Fruit fly (Drosophila melanogaster) whole organism, pupa: ENCODE results near the gene CG44437.
A peak's percentile ranks its signal among the peaks of the same experiment; 100 is the strongest.

Source experiments
- CG10348 ChIP-seq: fragments of 200-800 bp; sonication (Bioruptor generic); IDR thresholded peaks from 2 replicates; pipeline ENCODE4 v1.3.6; 2022; ENCODE audit warnings: missing biosample characterization, missing genetic modification characterization
- CG12605 ChIP-seq: fragments of 200-800 bp; sonication (Bioruptor generic); IDR thresholded peaks from 2 replicates; pipeline ENCODE4 v1.3.6; 2022; ENCODE audit warnings: missing biosample characterization, missing genetic modification characterization
- CG13204 ChIP-seq: fragments of 200-800 bp; sonication (Bioruptor generic); optimal IDR thresholded peaks from 2 replicates; lab custom pipeline; 2018; ENCODE audit warnings: missing biosample characterization, mild to moderate bottlenecking, missing genetic modification characterization, moderate library complexity
- CG14655 ChIP-seq: fragments of 200-800 bp; sonication (Bioruptor generic); optimal IDR thresholded peaks from 3 replicates; lab custom pipeline; 2017; ENCODE audit warnings: mild to moderate bottlenecking, missing biosample characterization, missing genetic modification reagents, missing genetic modification characterization
- CG15710 ChIP-seq: fragments of 200-800 bp; sonication (Bioruptor generic); optimal IDR thresholded peaks from 2 replicates; lab custom pipeline; 2018; ENCODE audit warnings: missing biosample characterization, mild to moderate bottlenecking, missing genetic modification characterization, moderate library complexity
- CG17806 ChIP-seq: fragments of 200-800 bp; sonication (Bioruptor generic); optimal IDR thresholded peaks from 2 replicates; lab custom pipeline; 2018; ENCODE audit warnings: missing biosample characterization, mild to moderate bottlenecking, missing genetic modification characterization, moderate library complexity
- CG32121 ChIP-seq: fragments of 200-800 bp; sonication (Bioruptor generic); IDR thresholded peaks from 2 replicates; pipeline ENCODE4 v1.3.6; 2022; ENCODE audit warnings: missing biosample characterization, missing genetic modification characterization
- CG34367 ChIP-seq: fragments of 200-800 bp; sonication (Bioruptor generic); optimal IDR thresholded peaks from 2 replicates; lab custom pipeline; 2018; ENCODE audit warnings: missing biosample characterization, mild to moderate bottlenecking, missing genetic modification characterization
- CG4496 ChIP-seq: fragments of 200-800 bp; sonication (Bioruptor generic); IDR thresholded peaks from 3 replicates; pipeline ENCODE4 v1.3.6; 2022; ENCODE audit warnings: missing biosample characterization, missing genetic modification characterization
- CG8159 ChIP-seq: fragments of 200-800 bp; sonication (Bioruptor generic); optimal IDR thresholded peaks from 3 replicates; lab custom pipeline; 2018; ENCODE audit warnings: missing biosample characterization, mild to moderate bottlenecking, missing genetic modification characterization, moderate library complexity
- CG8301 ChIP-seq: fragments of 200-800 bp; sonication (Bioruptor generic); optimal IDR thresholded peaks from 2 replicates; lab custom pipeline; 2018; ENCODE audit warnings: missing biosample characterization, mild to moderate bottlenecking, missing genetic modification characterization
- CG9948 ChIP-seq: fragments of 200-800 bp; sonication (Bioruptor generic); optimal IDR thresholded peaks from 2 replicates; lab custom pipeline; 2018; ENCODE audit warnings: missing biosample characterization, mild to moderate bottlenecking, missing genetic modification characterization, moderate library complexity
- D1 ChIP-seq: fragments of 200-800 bp; sonication (Bioruptor generic); optimal IDR thresholded peaks from 2 replicates; lab custom pipeline; 2018; ENCODE audit warnings: missing biosample characterization, mild to moderate bottlenecking, missing genetic modification characterization, moderate library complexity
- EcR ChIP-seq: fragments of 200-800 bp; sonication (Bioruptor generic); optimal IDR thresholded peaks from 3 replicates; lab custom pipeline; 2019; ENCODE audit warnings: missing biosample characterization, missing genetic modification characterization, mild to moderate bottlenecking, moderate library complexity, missing genetic modification reagents
- Ets98B ChIP-seq: fragments of 200-800 bp; sonication (Bioruptor generic); IDR thresholded peaks from 2 replicates; pipeline ENCODE4 v1.3.6; 2022; ENCODE audit warnings: missing biosample characterization, missing genetic modification characterization
- Pif1A ChIP-seq: fragments of 200-800 bp; sonication (Bioruptor generic); optimal IDR thresholded peaks from 3 replicates; lab custom pipeline; 2016; ENCODE audit warnings: missing biosample characterization, missing genetic modification characterization
- Pif1B ChIP-seq: fragments of 200-800 bp; sonication (Bioruptor generic); optimal IDR thresholded peaks from 3 replicates; lab custom pipeline; 2016; ENCODE audit warnings: missing biosample characterization, missing genetic modification characterization
- Snoo ChIP-seq: fragments of 200-800 bp; sonication (Bioruptor generic); optimal IDR thresholded peaks from 3 replicates; lab custom pipeline; 2017; ENCODE audit warnings: missing biosample characterization, mild to moderate bottlenecking, missing genetic modification characterization, inconsistent platforms
- fd96Ca ChIP-seq: fragments of 200-800 bp; sonication (Bioruptor generic); IDR thresholded peaks from 3 replicates; pipeline ENCODE4 v1.3.6; 2022; ENCODE audit warnings: missing biosample characterization, missing genetic modification characterization
- gl ChIP-seq: fragments of 200-800 bp; sonication (Bioruptor generic); optimal IDR thresholded peaks from 2 replicates; lab custom pipeline; 2018; ENCODE audit warnings: missing biosample characterization, mild to moderate bottlenecking, missing genetic modification characterization
- rn ChIP-seq: fragments of 200-800 bp; sonication (Bioruptor generic); IDR thresholded peaks from 2 replicates; pipeline ENCODE4 v1.3.6; 2022; ENCODE audit warnings: missing biosample characterization, missing genetic modification characterization

CG44437 gene

dm6 chrX:13219290-13219689, 17.2 kb upstream of the CG44437 start:
- TF ChIP-seq rn: no peak

DNA sequence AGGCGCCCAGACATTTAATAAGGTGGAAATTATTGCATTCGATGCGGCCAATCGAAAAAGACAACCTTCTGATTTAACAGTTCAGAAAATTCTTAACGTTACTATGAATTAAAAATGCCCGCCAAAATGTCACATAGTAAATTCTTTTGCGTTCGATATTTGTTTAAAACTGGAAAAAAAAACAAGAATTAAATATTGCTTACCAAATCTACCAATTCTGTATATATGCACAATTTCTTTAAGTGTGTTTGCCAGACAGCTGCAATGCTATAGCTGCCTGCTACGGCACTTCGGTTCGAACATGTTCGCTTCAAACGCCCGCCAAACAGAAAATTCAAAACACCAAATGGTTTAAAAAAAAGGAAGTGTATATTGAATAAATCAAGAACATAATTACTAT, 12.0 kb upstream of the CG44437 start:
- TF ChIP-seq CG17806 (peak; percentile 62), CG15710 (tag; lab: Kevin White, UChicago) (peak; percentile 34), rn (peak; percentile 43; the same call in 1 of the 2 replicates), Pif1B (peak; percentile 27), CG32121 (GFP tag; lab: Robert Waterston, UW) (peak; percentile 66; the same call in 1 of the 2 replicates), CG8159 (tag; lab: Kevin White, UChicago) (peak; percentile 50), CG8301 (peak; percentile 60), Snoo (tag; lab: Kevin White, UChicago) (peak; percentile 38), CG12605 (GFP tag; lab: Robert Waterston, UW) (peak; percentile 51; the same call in 1 of the 2 replicates), CG34367 (peak; percentile 44), D1 (tag; lab: Kevin White, UChicago) (peak; percentile 61), CG4496 (GFP tag; lab: Robert Waterston, UW) (peak; percentile 81), CG9948 (tag; lab: Kevin White, UChicago) (peak; percentile 48), CG10348 (GFP tag; lab: Robert Waterston, UW) (no peak), CG13204 (GFP tag; lab: Kevin White, UChicago) (no peak), Ets98B (GFP tag; lab: Robert Waterston, UW) (peak; percentile 80), CG14655 (peak; percentile 64), EcR (GFP tag; lab: Kevin White, UChicago) (no peak), Pif1A (peak; percentile 59), fd96Ca (GFP tag; lab: Robert Waterston, UW) (peak; percentile 54; the same call in 2 of the 3 replicates), gl (tag; lab: Kevin White, UChicago) (no peak)
- TF ChIP-seq, all 21 proteins: peak for 17

- TF ChIP-seq CG8159 (tag; lab: Kevin White, UChicago): no peak
- TF ChIP-seq CG8301: no peak
- no peak for TF ChIP-seq CG9948 (tag; lab: Kevin White, UChicago)
- no peak for TF ChIP-seq CG4496 (GFP tag; lab: Robert Waterston, UW)
- TF ChIP-seq Ets98B (GFP tag; lab: Robert Waterston, UW): no peak
- TF ChIP-seq Pif1A: no peak
- no peak for TF ChIP-seq CG34367
- no peak for TF ChIP-seq CG17806
- no peak for TF ChIP-seq CG13204 (GFP tag; lab: Kevin White, UChicago)
- TF ChIP-seq rn: no peak
Measured at dm6 chrX:13212138-13212481, 10.0 kb upstream of the CG44437 start, which contains the start of gene REG. TSS of gene REG (plus strand) at chrX:13212325.

DNA sequence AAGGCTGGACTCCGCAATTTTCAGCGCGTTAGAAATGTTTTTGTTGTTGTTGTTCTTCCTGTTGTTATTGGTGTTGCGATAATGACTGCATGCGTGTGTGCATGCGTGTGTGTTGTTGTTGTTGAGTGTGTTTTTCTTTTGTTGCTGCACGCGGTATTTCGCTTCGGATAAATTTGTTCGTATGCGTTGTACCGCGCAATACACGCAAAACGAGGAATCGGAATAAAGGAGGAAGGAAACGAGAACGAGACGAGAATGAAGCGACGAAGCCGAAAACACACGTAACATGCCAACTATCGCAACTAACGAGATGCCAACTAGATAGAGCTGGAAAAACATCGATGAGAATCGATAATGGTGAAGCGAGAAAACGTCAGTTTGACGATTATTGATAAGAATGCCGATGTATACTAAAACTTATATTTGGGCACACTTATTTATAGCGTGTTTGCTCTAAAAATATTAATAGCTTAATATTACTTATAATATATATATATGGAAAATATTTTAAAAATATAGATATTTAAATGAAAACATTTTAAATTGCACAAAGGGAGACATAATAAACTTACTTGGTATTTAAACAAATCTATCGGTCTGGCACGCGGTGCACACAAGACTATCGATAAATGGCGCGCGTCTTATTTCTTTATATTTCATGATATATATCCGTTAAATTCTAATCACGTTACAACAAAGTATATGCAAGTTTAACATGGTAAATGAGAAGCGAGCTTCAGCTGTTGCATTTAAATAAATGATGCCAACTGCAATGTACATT, 9.5 kb upstream of the CG44437 start, which contains the start of gene sno:
Gene sno, minus strand, starts transcription at position 318 of the 781 bp plus-strand sequence.
- TF ChIP-seq fd96Ca (GFP tag; lab: Robert Waterston, UW) (0 out of 3 replicates have a peak, but pooled peaks have one; percentile 16), CG34367 (no peak)
- TF ChIP-seq, all 21 proteins: peak for 1

DNA sequence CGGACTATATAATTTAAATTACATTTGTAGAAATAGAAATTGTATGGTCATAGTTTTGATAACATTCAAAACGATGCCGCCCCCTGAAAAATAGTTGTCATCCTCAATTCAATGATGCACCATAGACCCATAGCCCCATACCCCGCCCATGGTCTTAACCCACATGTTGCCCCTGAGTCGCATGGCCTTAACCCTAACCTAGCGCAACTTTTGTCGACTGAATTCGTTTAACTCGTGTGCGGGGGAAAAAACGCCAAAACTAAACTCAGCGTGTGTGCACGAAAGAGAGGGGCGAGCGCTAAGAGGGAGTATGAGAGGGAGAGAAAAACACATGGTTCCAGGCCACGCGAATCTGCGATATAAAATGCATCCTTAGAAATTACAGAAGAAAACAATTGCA, 8.4 kb upstream of the CG44437 start:
- TF ChIP-seq rn (no peak), CG9948 (tag; lab: Kevin White, UChicago) (no peak), CG32121 (GFP tag; lab: Robert Waterston, UW) (no peak)

DNA sequence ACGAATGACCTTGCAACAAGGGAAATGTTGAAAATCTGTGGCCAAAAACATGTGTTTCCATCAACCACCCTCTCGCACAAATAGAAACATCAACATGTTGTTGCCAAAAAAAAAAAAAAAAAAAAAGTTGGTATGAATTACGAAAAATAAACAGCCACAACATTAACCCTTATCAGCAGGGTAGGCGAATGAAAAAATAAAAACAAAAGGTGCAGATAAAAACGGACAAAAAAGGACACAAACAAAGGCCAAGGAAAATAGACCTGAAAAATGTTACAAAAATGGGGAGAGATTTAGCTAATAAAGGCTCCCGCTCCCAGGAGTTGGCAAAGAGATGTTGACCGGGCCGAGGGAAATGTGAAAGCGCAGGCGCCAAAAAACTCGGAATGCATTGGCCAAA, 7.3 kb upstream of the CG44437 start:
- no peak for TF ChIP-seq CG10348 (GFP tag; lab: Robert Waterston, UW)
- no peak for TF ChIP-seq gl (tag; lab: Kevin White, UChicago)
- TF ChIP-seq Snoo (tag; lab: Kevin White, UChicago): no peak
- peak; percentile 41 for TF ChIP-seq CG12605 (GFP tag; lab: Robert Waterston, UW)
- no peak for TF ChIP-seq CG14655
- no peak for TF ChIP-seq CG34367
- TF ChIP-seq EcR (GFP tag; lab: Kevin White, UChicago): no peak
- no peak for TF ChIP-seq CG9948 (tag; lab: Kevin White, UChicago)
- no peak for TF ChIP-seq CG13204 (GFP tag; lab: Kevin White, UChicago)
- peak; percentile 24 for TF ChIP-seq CG8159 (tag; lab: Kevin White, UChicago)
- TF ChIP-seq CG4496 (GFP tag; lab: Robert Waterston, UW): no peak
- TF ChIP-seq Pif1B: no peak
- no peak for TF ChIP-seq fd96Ca (GFP tag; lab: Robert Waterston, UW)
- no peak for TF ChIP-seq CG8301
- TF ChIP-seq CG32121 (GFP tag; lab: Robert Waterston, UW): no peak
- TF ChIP-seq D1 (tag; lab: Kevin White, UChicago): no peak
- no peak for TF ChIP-seq rn

DNA sequence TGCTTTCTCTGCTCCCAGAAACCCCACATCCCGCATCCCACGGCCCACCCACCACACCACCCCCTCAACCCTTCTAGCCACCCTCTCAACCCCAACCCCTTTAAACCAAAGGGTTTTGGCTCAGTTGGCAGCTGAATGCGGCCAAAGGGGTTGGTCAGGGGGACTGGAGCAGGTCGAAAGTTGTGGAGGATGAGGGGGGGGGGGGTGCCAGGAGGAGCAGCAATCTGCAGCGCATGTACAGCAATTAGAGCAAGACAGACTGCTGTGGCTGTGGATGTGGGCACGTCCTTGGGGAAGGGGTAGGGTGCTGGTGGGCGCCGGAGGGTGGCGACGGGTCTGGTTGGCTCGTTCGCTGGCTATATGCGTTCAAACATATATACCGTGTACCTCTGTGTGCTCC, 6.5 kb upstream of the CG44437 start:
- no peak for TF ChIP-seq rn
- TF ChIP-seq gl (tag; lab: Kevin White, UChicago): no peak
- TF ChIP-seq CG13204 (GFP tag; lab: Kevin White, UChicago): peak; percentile 4
